Worm (Caenorhabditis elegans) whole organism, L2 larva: Measurements from ENCODE around the gene fbxa-25.

Experiments
- F13H6.1 ChIP-seq: sonication (generic microtip); optimal IDR thresholded peaks from 2 replicates; lab custom pipeline; 2016; ENCODE audit warnings: missing genetic modification characterization, missing compliant biosample characterization
- ZK546.5 ChIP-seq: sonication (generic microtip); optimal IDR thresholded peaks from 2 replicates; lab custom pipeline; 2017; ENCODE audit warnings: missing biosample characterization, missing genetic modification characterization
- alr-1 ChIP-seq: fragments of 150-350 bp; optimal IDR thresholded peaks from 2 replicates; lab custom pipeline; 2014; ENCODE audit warnings: missing biosample characterization, missing genetic modification characterization
- aly-2 ChIP-seq: fragments of 150-350 bp; optimal IDR thresholded peaks from 2 replicates; lab custom pipeline; 2014; ENCODE audit warnings: missing biosample characterization, missing genetic modification characterization
- lin-39 ChIP-seq: fragments of 150-350 bp; optimal IDR thresholded peaks from 2 replicates; lab custom pipeline; 2014; ENCODE audit warnings: missing biosample characterization, missing genetic modification reagents, missing genetic modification characterization
- mbf-1 ChIP-seq: sonication (generic microtip); optimal IDR thresholded peaks from 2 replicates; lab custom pipeline; 2017; ENCODE audit warnings: missing biosample characterization, missing genetic modification characterization
- nhr-10 ChIP-seq: sonication (generic microtip); optimal IDR thresholded peaks from 2 replicates; lab custom pipeline; 2017; ENCODE audit warnings: missing biosample characterization, missing genetic modification characterization
- nhr-11 ChIP-seq: fragments of 150-350 bp; optimal IDR thresholded peaks from 2 replicates; lab custom pipeline; 2014; ENCODE audit warnings: missing biosample characterization, missing genetic modification characterization
- nhr-25 ChIP-seq: fragments of 150-350 bp; sonication (generic microtip); optimal IDR thresholded peaks from 3 replicates; lab custom pipeline; 2014; ENCODE audit warnings: missing biosample characterization, missing genetic modification characterization
- skn-1 ChIP-seq: sonication (generic microtip); optimal IDR thresholded peaks from 2 replicates; lab custom pipeline; 2017; ENCODE audit warnings: missing biosample characterization, missing genetic modification characterization
- snpc-4 ChIP-seq: fragments of 150-350 bp; optimal IDR thresholded peaks from 2 replicates; lab custom pipeline; 2014; ENCODE audit warnings: missing biosample characterization, missing genetic modification characterization
- zag-1 ChIP-seq: fragments of 150-350 bp; optimal IDR thresholded peaks from 2 replicates; lab custom pipeline; 2014; ENCODE audit warnings: missing biosample characterization, missing genetic modification characterization
- ztf-11 ChIP-seq: sonication (generic microtip); optimal IDR thresholded peaks from 2 replicates; lab custom pipeline; 2017; ENCODE audit warnings: missing biosample characterization, missing genetic modification characterization
- ztf-4 ChIP-seq: fragments of 150-350 bp; optimal IDR thresholded peaks from 2 replicates; lab custom pipeline; 2014; ENCODE audit warnings: missing biosample characterization, missing genetic modification characterization

- no peak for TF ChIP-seq nhr-11 (tag; lab: Kevin White, UChicago)
- no peak for TF ChIP-seq skn-1 (tag; lab: Kevin White, UChicago)
- TF ChIP-seq ZK546.5 (tag; lab: Kevin White, UChicago) = no peak
- no peak for TF ChIP-seq nhr-25 (tag; lab: Kevin White, UChicago)
- TF ChIP-seq F13H6.1 = no peak
- TF ChIP-seq ztf-4 = no peak
- no peak for TF ChIP-seq lin-39 (tag; lab: Kevin White, UChicago)
- no peak for TF ChIP-seq zag-1 (tag; lab: Kevin White, UChicago)
- TF ChIP-seq nhr-10 (tag; lab: Kevin White, UChicago) = no peak
- no peak for TF ChIP-seq snpc-4 (tag; lab: Kevin White, UChicago)
- no peak for TF ChIP-seq mbf-1 (tag; lab: Kevin White, UChicago)
- TF ChIP-seq aly-2 (tag; lab: Kevin White, UChicago) = no peak
- TF ChIP-seq alr-1 = no peak
- TF ChIP-seq ztf-11 = no peak
These were observed 17.4 kb downstream of the fbxa-25 start, which contains the start of gene Y82E9BL.19 for ce11 chrIII:1331894-1332293.
